Fruit fly (Drosophila melanogaster) Kc167 (cell line): Measurements from ENCODE around the gene CG43784.

Experiments used
- h ChIP-seq: fragments of >200 bp; optimal IDR thresholded peaks from 3 replicates; lab custom pipeline; 2018; ENCODE audit warnings: missing external identifiers
- psq ChIP-seq: fragments of >200 bp; optimal IDR thresholded peaks from 2 replicates; lab custom pipeline; 2017; ENCODE audit warnings: missing external identifiers

- TF ChIP-seq psq (lab: Kevin White, UChicago) = no peak
- TF ChIP-seq h (lab: Kevin White, UChicago) = no peak
Observed at dm6 chrX:19960881-19961347, 2.8 kb upstream of the CG43784 start, which contains the start of gene Nep3.
